Fruit fly (Drosophila melanogaster): Measurements from ENCODE around the gene CG4842.

Gene CG4842

DNA sequence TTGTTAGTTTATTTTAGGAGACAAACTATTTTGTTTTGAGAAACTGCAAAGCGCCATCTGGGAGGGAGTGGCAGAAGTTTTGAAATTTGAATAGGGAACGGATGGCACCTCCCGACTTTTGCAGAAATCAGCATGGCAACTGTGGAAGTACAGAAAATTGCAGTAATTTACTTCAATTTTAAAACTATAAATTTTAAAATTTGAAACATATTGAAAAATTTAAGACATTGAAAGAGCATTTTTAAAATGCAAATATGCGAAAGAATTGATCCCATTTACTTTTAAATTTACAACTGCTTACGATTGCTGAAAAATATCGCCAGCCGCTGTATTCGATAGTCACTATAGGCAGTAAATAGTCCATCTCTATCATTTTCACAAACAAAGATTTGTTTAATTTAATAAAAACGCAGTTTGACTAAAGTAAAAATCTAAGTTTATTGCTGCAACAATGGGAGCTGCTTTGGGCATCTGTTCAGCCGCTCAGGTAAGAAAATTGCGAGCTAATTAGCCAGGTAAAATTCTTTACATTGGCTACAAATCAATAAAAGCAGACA, 44.3 kb downstream of the CG4842 start, which contains the start of gene Serinc (continued):
- TF ChIP-seq Rx (GFP tag; IDR thresholded peaks at IDR 0.05) (no peak), CG2199 (GFP tag; IDR thresholded peaks at IDR 0.05) (no peak), CG8281 (tag; optimal IDR thresholded peaks at IDR 0.05) (peak; percentile 75), usp (GFP tag; optimal IDR thresholded peaks at IDR 0.05) (no peak), CG12219 (GFP tag; optimal IDR thresholded peaks at IDR 0.05) (no peak), CG1792 (GFP tag; optimal IDR thresholded peaks at IDR 0.05) (peak; percentile 43), al (GFP tag; IDR thresholded peaks at IDR 0.05) (0 out of 2 replicates have a peak, but pooled peaks have one; percentile 34), Xbp1 (GFP tag; optimal IDR thresholded peaks at IDR 0.05) (peak; percentile 74), Abd-B (GFP tag; optimal IDR thresholded peaks at IDR 0.05) (peak; percentile 55), gsb-n (tag; optimal IDR thresholded peaks at IDR 0.05) (no peak), Vsx1 (GFP tag; optimal IDR thresholded peaks at IDR 0.05) (no peak), Dek (tag; optimal IDR thresholded peaks at IDR 0.05) (peak; percentile 25), sug (tag; optimal IDR thresholded peaks at IDR 0.05) (peak; percentile 66), CG8944 (GFP tag; optimal IDR thresholded peaks at IDR 0.05) (peak; percentile 36), Elba2 (GFP tag; optimal IDR thresholded peaks at IDR 0.05) (no peak), amos (GFP tag; IDR thresholded peaks at IDR 0.05; ENCODE audit: partially characterized antibody) (peak; percentile 98), NfI (GFP tag; optimal IDR thresholded peaks at IDR 0.05) (peak; percentile 54), ase (GFP tag; IDR thresholded peaks at IDR 0.05) (0 out of 3 replicates have a peak, but pooled peaks have one; percentile 17), CG12391 (tag; optimal IDR thresholded peaks at IDR 0.05) (peak; percentile 78), bigmax (GFP tag; optimal IDR thresholded peaks at IDR 0.05) (no peak), pb (GFP tag; optimal IDR thresholded peaks at IDR 0.05) (no peak), ash1 (GFP tag; optimal IDR thresholded peaks at IDR 0.05) (no peak), CG42726 (GFP tag; IDR thresholded peaks at IDR 0.05; ENCODE audit: partially characterized antibody) (peak; percentile 95), CG9876 (GFP tag; optimal IDR thresholded peaks at IDR 0.05) (no peak), caup (GFP tag; optimal IDR thresholded peaks at IDR 0.05; ENCODE audit: severe bottlenecking) (peak; percentile 59), ranshi (GFP tag; IDR thresholded peaks at IDR 0.05) (0 out of 2 replicates have a peak, but pooled peaks have one; percentile 42), CG4282 (GFP tag; optimal IDR thresholded peaks at IDR 0.05) (peak; percentile 27), onecut (GFP tag; IDR thresholded peaks at IDR 0.05) (peak; percentile 76), Hmr (GFP tag; optimal IDR thresholded peaks at IDR 0.05) (peak; percentile 69), CG13123 (GFP tag; optimal IDR thresholded peaks at IDR 0.05) (no peak), sima (GFP tag; optimal IDR thresholded peaks at IDR 0.05) (no peak), Hr39 (optimal IDR thresholded peaks at IDR 0.05) (no peak), CG10321 (GFP tag; IDR thresholded peaks at IDR 0.05) (no peak), Dp (GFP tag; optimal IDR thresholded peaks at IDR 0.05) (peak; percentile 59), CG15696 (tag; optimal IDR thresholded peaks at IDR 0.05) (peak; percentile 73), sens (GFP tag) (peak; percentile 90), CG16815 (GFP tag; optimal IDR thresholded peaks at IDR 0.05) (peak; percentile 26), Mad (GFP tag; optimal IDR thresholded peaks at IDR 0.05) (peak; percentile 62), Side (GFP tag; optimal IDR thresholded peaks at IDR 0.05) (no peak), CG2712 (tag; optimal IDR thresholded peaks at IDR 0.05) (peak; percentile 64), dmrt99B (tag; optimal IDR thresholded peaks at IDR 0.05) (no peak), prd (optimal IDR thresholded peaks at IDR 0.05) (no peak), prd (GFP tag; IDR thresholded peaks at IDR 0.05) (peak; percentile 59; the same call in 2 of the 3 replicates), org-1 (GFP tag; optimal IDR thresholded peaks at IDR 0.05) (no peak), danr (GFP tag; IDR thresholded peaks at IDR 0.05) (no peak), lab (GFP tag; optimal IDR thresholded peaks at IDR 0.05) (no peak), dm (GFP tag; optimal IDR thresholded peaks at IDR 0.05) (peak; percentile 49), Lpt (GFP tag; optimal IDR thresholded peaks at IDR 0.05) (no peak), wek (GFP tag; optimal IDR thresholded peaks at IDR 0.05) (peak; percentile 6), Gug (GFP tag; IDR thresholded peaks at IDR 0.05) (peak; percentile 20; the same call in 1 of the 4 replicates), CG4707 (GFP tag; optimal IDR thresholded peaks at IDR 0.05) (no peak)

All from whole organism, embryonic.